Worm (Caenorhabditis elegans) whole organism, L3 larva: ENCODE measurements around the gene C42D4.3.

Experiments
- ama-1 ChIP-seq: fragments of 150-350 bp; optimal IDR thresholded peaks from 2 replicates; lab custom pipeline; 2018
- ceh-9 ChIP-seq: sonication (generic microtip); optimal IDR thresholded peaks from 2 replicates; lab custom pipeline; 2018; ENCODE audit warnings: missing biosample characterization, missing genetic modification characterization
- egl-27 ChIP-seq: sonication (generic microtip); optimal IDR thresholded peaks from 4 replicates; lab custom pipeline; 2017; ENCODE audit warnings: missing biosample characterization, missing genetic modification reagents, missing genetic modification characterization
- jun-1 ChIP-seq: fragments of 150-350 bp; optimal IDR thresholded peaks from 2 replicates; lab custom pipeline; 2014; ENCODE audit warnings: missing biosample characterization, missing genetic modification reagents, missing genetic modification characterization
- lin-15B ChIP-seq: fragments of 150-350 bp; optimal IDR thresholded peaks from 2 replicates; lab custom pipeline; 2014; ENCODE audit warnings: missing biosample characterization, missing genetic modification characterization
- lin-39 ChIP-seq: fragments of 150-350 bp; optimal IDR thresholded peaks from 2 replicates; lab custom pipeline; 2018; ENCODE audit warnings: missing biosample characterization, missing genetic modification reagents, missing genetic modification characterization
- mdl-1 ChIP-seq: fragments of 150-350 bp; optimal IDR thresholded peaks from 2 replicates; lab custom pipeline; 2014; ENCODE audit warnings: missing biosample characterization, missing genetic modification characterization
- nhr-11 ChIP-seq: fragments of 150-350 bp; optimal IDR thresholded peaks from 2 replicates; lab custom pipeline; 2014; ENCODE audit warnings: missing biosample characterization, missing genetic modification characterization
- nhr-28 ChIP-seq: fragments of 150-350 bp; optimal IDR thresholded peaks from 2 replicates; lab custom pipeline; 2014; ENCODE audit warnings: missing biosample characterization, missing genetic modification characterization
- nhr-76 ChIP-seq: fragments of 150-350 bp; sonication (generic microtip); optimal IDR thresholded peaks from 5 replicates; lab custom pipeline; 2014; ENCODE audit warnings: missing biosample characterization, missing genetic modification characterization
- skn-1 ChIP-seq: fragments of 150-350 bp; optimal IDR thresholded peaks from 2 replicates; lab custom pipeline; 2014; ENCODE audit warnings: missing biosample characterization, missing genetic modification characterization
- snpc-4 ChIP-seq: fragments of 150-350 bp; optimal IDR thresholded peaks from 2 replicates; lab custom pipeline; 2014; ENCODE audit warnings: missing biosample characterization, missing genetic modification characterization
- unc-62 ChIP-seq: fragments of 150-350 bp; sonication (generic microtip); optimal IDR thresholded peaks from 4 replicates; lab custom pipeline; 2014; ENCODE audit warnings: missing biosample characterization, missing genetic modification reagents, missing genetic modification characterization

- TF ChIP-seq nhr-28 (tag; lab: Kevin White, UChicago) (no peak), unc-62 (no peak), nhr-76 (no peak), mdl-1 (no peak), egl-27 (no peak), lin-15B (tag; lab: Kevin White, UChicago) (no peak), nhr-11 (tag; lab: Kevin White, UChicago) (no peak), ama-1 (lab: Kevin White, UChicago) (no peak), ceh-9 (tag; lab: Kevin White, UChicago) (no peak), jun-1 (tag; lab: Kevin White, UChicago) (no peak), skn-1 (tag; lab: Kevin White, UChicago) (no peak), snpc-4 (tag; lab: Kevin White, UChicago) (no peak), lin-39 (tag; lab: Kevin White, UChicago) (no peak)
Observed at ce11 chrIV:7156356-7156755, 22.7 kb upstream of the C42D4.3 start, which contains the start of gene maph-9.
